Worm (Caenorhabditis elegans) whole organism, L3 larva: ENCODE measurements around the gene T16A1.4.
A peak's percentile ranks its signal among the peaks of the same experiment; 100 is the strongest.

Experiments
- ZK546.5 ChIP-seq: sonication (generic microtip); optimal IDR thresholded peaks from 2 replicates; lab custom pipeline; 2017; ENCODE audit warnings: missing biosample characterization, missing genetic modification characterization
- aly-2 ChIP-seq: fragments of 150-350 bp; optimal IDR thresholded peaks from 2 replicates; lab custom pipeline; 2014; ENCODE audit warnings: missing biosample characterization, missing genetic modification characterization
- ama-1 ChIP-seq: fragments of 150-350 bp; optimal IDR thresholded peaks from 2 replicates; lab custom pipeline; 2018
- ceh-16 ChIP-seq: sonication (generic microtip); optimal IDR thresholded peaks from 2 replicates; lab custom pipeline; 2017; ENCODE audit warnings: missing biosample characterization, missing genetic modification characterization
- ceh-28 ChIP-seq: fragments of 150-350 bp; optimal IDR thresholded peaks from 2 replicates; lab custom pipeline; 2014; ENCODE audit warnings: missing biosample characterization, missing genetic modification reagents, missing genetic modification characterization
- daf-12 ChIP-seq: fragments of 150-350 bp; optimal IDR thresholded peaks from 2 replicates; lab custom pipeline; 2014; ENCODE audit warnings: missing biosample characterization, missing genetic modification reagents, missing genetic modification characterization
- egl-27 ChIP-seq: sonication (generic microtip); optimal IDR thresholded peaks from 4 replicates; lab custom pipeline; 2017; ENCODE audit warnings: missing biosample characterization, missing genetic modification reagents, missing genetic modification characterization
- egl-5 ChIP-seq: fragments of 150-350 bp; optimal IDR thresholded peaks from 2 replicates; lab custom pipeline; 2017; ENCODE audit warnings: missing biosample characterization, missing genetic modification reagents, missing genetic modification characterization, inconsistent platforms
- elt-1 ChIP-seq: fragments of 150-350 bp; optimal IDR thresholded peaks from 2 replicates; lab custom pipeline; 2014; ENCODE audit warnings: missing biosample characterization, missing genetic modification characterization
- elt-2 ChIP-seq: sonication (generic microtip); optimal IDR thresholded peaks from 2 replicates; lab custom pipeline; 2016; ENCODE audit warnings: missing genetic modification reagents, mild to moderate bottlenecking, missing genetic modification characterization, missing compliant biosample characterization
- eor-1 ChIP-seq, 2 experiments: fragments of 150-350 bp; optimal IDR thresholded peaks; 2 replicates each; lab custom pipeline; 2014 to 2018; ENCODE audit warnings: missing biosample characterization in 2 of 2, missing genetic modification characterization in 2 of 2
- fkh-10 ChIP-seq: sonication (generic microtip); optimal IDR thresholded peaks from 2 replicates; lab custom pipeline; 2017; ENCODE audit warnings: missing biosample characterization, missing genetic modification reagents, missing genetic modification characterization
- fkh-2 ChIP-seq: fragments of 150-350 bp; optimal IDR thresholded peaks from 2 replicates; lab custom pipeline; 2014; ENCODE audit warnings: missing biosample characterization, missing genetic modification reagents, missing genetic modification characterization
- fos-1 ChIP-seq: fragments of 150-350 bp; optimal IDR thresholded peaks from 2 replicates; lab custom pipeline; 2014; ENCODE audit warnings: missing biosample characterization, missing genetic modification characterization
- hmg-11 ChIP-seq: sonication (generic microtip); optimal IDR thresholded peaks from 2 replicates; lab custom pipeline; 2016; ENCODE audit warnings: missing genetic modification characterization, missing compliant biosample characterization
- jun-1 ChIP-seq: fragments of 150-350 bp; optimal IDR thresholded peaks from 2 replicates; lab custom pipeline; 2014; ENCODE audit warnings: missing biosample characterization, missing genetic modification reagents, missing genetic modification characterization
- lin-39 ChIP-seq: fragments of 150-350 bp; optimal IDR thresholded peaks from 2 replicates; lab custom pipeline; 2018; ENCODE audit warnings: missing biosample characterization, missing genetic modification reagents, missing genetic modification characterization
- lsy-12 ChIP-seq: sonication (generic microtip); optimal IDR thresholded peaks from 2 replicates; lab custom pipeline; 2016; ENCODE audit warnings: mild to moderate bottlenecking, missing genetic modification characterization, missing compliant biosample characterization
- mdl-1 ChIP-seq: fragments of 150-350 bp; optimal IDR thresholded peaks from 2 replicates; lab custom pipeline; 2014; ENCODE audit warnings: missing biosample characterization, missing genetic modification characterization
- nfya-1 ChIP-seq: sonication (generic microtip); optimal IDR thresholded peaks from 2 replicates; lab custom pipeline; 2017; ENCODE audit warnings: missing genetic modification characterization, mild to moderate bottlenecking, missing compliant biosample characterization, antibody characterized with exemption, moderate library complexity; ENCODE audit not compliant: insufficient read depth
- nhr-23 ChIP-seq: fragments of 150-350 bp; optimal IDR thresholded peaks from 2 replicates; lab custom pipeline; 2014; ENCODE audit warnings: missing biosample characterization, missing genetic modification reagents, missing genetic modification characterization
- nhr-237 ChIP-seq: fragments of 150-350 bp; optimal IDR thresholded peaks from 2 replicates; lab custom pipeline; 2014; ENCODE audit warnings: missing biosample characterization, missing genetic modification characterization
- nhr-25 ChIP-seq: sonication (generic microtip); optimal IDR thresholded peaks from 2 replicates; lab custom pipeline; 2017; ENCODE audit warnings: missing biosample characterization, missing genetic modification characterization
- nhr-28 ChIP-seq: fragments of 150-350 bp; optimal IDR thresholded peaks from 2 replicates; lab custom pipeline; 2014; ENCODE audit warnings: missing biosample characterization, missing genetic modification characterization
- nhr-43 ChIP-seq: sonication (generic microtip); optimal IDR thresholded peaks from 2 replicates; lab custom pipeline; 2016; ENCODE audit warnings: mild to moderate bottlenecking, missing genetic modification characterization, missing compliant biosample characterization; ENCODE audit not compliant: poor library complexity, severe bottlenecking
- nhr-76 ChIP-seq: fragments of 150-350 bp; sonication (generic microtip); optimal IDR thresholded peaks from 5 replicates; lab custom pipeline; 2014; ENCODE audit warnings: missing biosample characterization, missing genetic modification characterization
- pha-4 ChIP-seq: fragments of 150-350 bp; optimal IDR thresholded peaks from 2 replicates; lab custom pipeline; 2014; ENCODE audit warnings: missing biosample characterization, missing genetic modification reagents, missing genetic modification characterization
- pqm-1 ChIP-seq: fragments of 150-350 bp; optimal IDR thresholded peaks from 2 replicates; lab custom pipeline; 2017; ENCODE audit warnings: missing biosample characterization, missing genetic modification characterization, inconsistent platforms
- sea-2 ChIP-seq: fragments of 150-350 bp; sonication (generic microtip); optimal IDR thresholded peaks from 4 replicates; lab custom pipeline; 2014; ENCODE audit warnings: missing biosample characterization, missing genetic modification reagents, missing genetic modification characterization
- skn-1 ChIP-seq: fragments of 150-350 bp; optimal IDR thresholded peaks from 2 replicates; lab custom pipeline; 2014; ENCODE audit warnings: missing biosample characterization, missing genetic modification characterization
- snpc-4 ChIP-seq: fragments of 150-350 bp; optimal IDR thresholded peaks from 2 replicates; lab custom pipeline; 2014; ENCODE audit warnings: missing biosample characterization, missing genetic modification characterization
- unc-39 ChIP-seq: sonication (generic microtip); optimal IDR thresholded peaks from 4 replicates; lab custom pipeline; 2017; ENCODE audit warnings: missing biosample characterization, missing genetic modification characterization
- unc-62 ChIP-seq: fragments of 150-350 bp; sonication (generic microtip); optimal IDR thresholded peaks from 4 replicates; lab custom pipeline; 2014; ENCODE audit warnings: missing biosample characterization, missing genetic modification reagents, missing genetic modification characterization
- zag-1 ChIP-seq: fragments of 150-350 bp; optimal IDR thresholded peaks from 2 replicates; lab custom pipeline; 2014; ENCODE audit warnings: missing biosample characterization, missing genetic modification characterization
- ztf-11 ChIP-seq: fragments of 150-350 bp; optimal IDR thresholded peaks from 2 replicates; lab custom pipeline; 2014; ENCODE audit warnings: missing biosample characterization, missing genetic modification characterization
- ztf-4 ChIP-seq: fragments of 150-350 bp; optimal IDR thresholded peaks from 2 replicates; lab custom pipeline; 2014; ENCODE audit warnings: missing biosample characterization, missing genetic modification characterization

Gene T16A1.4

ce11 chrII:2094924-2095650, 13.7 kb downstream of the T16A1.4 start, which contains the start of gene T16A1.2:
Gene T16A1.2 (plus strand): TSS chrII:2095600.
- no peak for TF ChIP-seq lin-39 (tag; lab: Kevin White, UChicago)
- TF ChIP-seq unc-62 = no peak
- no peak for TF ChIP-seq jun-1
- no peak for TF ChIP-seq ztf-11 (tag; lab: Kevin White, UChicago)
- no peak for TF ChIP-seq pqm-1 (tag; lab: Kevin White, UChicago)
- no peak for TF ChIP-seq snpc-4 (tag; lab: Kevin White, UChicago)

DNA sequence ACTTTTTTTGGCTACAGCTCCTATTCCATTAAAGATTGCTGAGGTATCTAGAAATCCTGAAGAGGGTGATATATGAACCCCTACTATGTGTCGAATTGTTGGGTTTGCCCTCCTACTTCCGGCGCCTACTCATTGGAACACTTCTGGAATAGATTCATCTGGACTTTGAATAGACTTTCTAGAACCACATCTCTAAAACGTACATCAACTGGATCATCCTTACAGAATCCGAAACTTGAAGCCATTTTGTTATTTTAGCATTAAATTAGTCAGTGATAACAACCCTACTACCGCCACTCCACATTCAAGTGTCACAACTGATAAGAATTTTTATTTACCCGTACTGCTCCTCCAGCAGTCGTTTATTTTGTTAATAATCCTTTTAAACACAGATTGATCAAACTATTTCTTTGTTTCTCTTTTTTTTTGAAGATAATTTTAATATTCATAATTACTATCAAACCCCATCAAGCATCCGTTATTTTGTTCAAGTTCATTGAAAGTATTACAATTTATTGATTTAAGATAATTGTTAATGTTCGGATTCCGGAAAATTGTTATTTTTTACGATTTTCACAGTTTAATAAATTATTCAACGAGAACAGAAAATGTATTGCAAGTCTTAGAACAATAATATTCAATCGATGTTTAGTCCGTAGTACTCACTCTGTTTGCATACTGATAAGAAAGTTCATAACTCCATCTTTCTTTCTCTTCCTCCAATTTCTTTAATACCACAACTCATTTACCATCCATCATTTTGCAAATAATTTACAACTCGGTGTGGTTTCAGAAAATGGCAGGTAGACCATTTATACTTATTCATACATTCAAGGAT, 18.0 kb downstream of the T16A1.4 start, which contains the start of gene math-42:
Gene math-42 (plus strand): TSS at position 788 of the 838 bp plus-strand sequence.
- TF ChIP-seq nhr-28 (tag; lab: Kevin White, UChicago) = no peak
- peak; percentile 60 for TF ChIP-seq elt-2 (tag; lab: Kevin White, UChicago)

ce11 chrII:2108295-2108694, 26.9 kb downstream of the T16A1.4 start, which contains the start of gene R52.4:
Gene R52.4 (minus strand): TSS chrII:2108395.
- TF ChIP-seq skn-1 (tag; lab: Kevin White, UChicago) = no peak
- TF ChIP-seq nfya-1 (tag; lab: Kevin White, UChicago) = no peak
- TF ChIP-seq elt-1 (tag; lab: Kevin White, UChicago) = no peak
- TF ChIP-seq snpc-4 (tag; lab: Kevin White, UChicago) = no peak
- TF ChIP-seq ama-1 (lab: Kevin White, UChicago) = no peak
- no peak for TF ChIP-seq ceh-16 (tag; lab: Kevin White, UChicago)
- TF ChIP-seq egl-5 (tag; lab: Kevin White, UChicago) = no peak

ce11 chrII:2109943-2110342, 28.6 kb downstream of the T16A1.4 start, which contains the start of gene R52.5:
Gene R52.5 (minus strand): TSS chrII:2110043.
- TF ChIP-seq nhr-237 = no peak
- TF ChIP-seq pha-4 (tag; lab: Kevin White, UChicago) = no peak

DNA sequence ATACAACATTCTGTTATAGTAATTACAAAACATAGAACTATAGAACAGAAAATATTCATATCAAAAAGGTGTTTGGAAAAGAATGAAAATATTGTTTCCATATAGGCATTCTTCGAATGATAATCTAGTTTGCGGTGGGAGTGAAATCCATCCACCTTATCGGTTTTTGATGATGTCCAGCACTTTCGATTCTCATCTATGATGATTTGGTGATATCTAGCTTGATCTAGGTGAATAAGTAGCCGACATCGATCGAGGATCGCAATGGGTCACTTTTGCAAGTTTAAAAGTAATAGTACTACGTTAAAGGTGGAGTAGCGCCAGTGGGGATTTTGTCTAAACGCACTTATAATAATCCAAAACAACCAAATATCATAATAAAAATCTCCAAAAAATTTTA, 31.6 kb downstream of the T16A1.4 start, which contains the start of gene R52.6:
Gene R52.6 (minus strand): TSS at position 101 of the 400 bp plus-strand sequence.
- TF ChIP-seq skn-1 (tag; lab: Kevin White, UChicago) (no peak), sea-2 (GFP tag; lab: Kevin White, UChicago) (no peak), mdl-1 (tag; lab: Kevin White, UChicago) (no peak), nhr-28 (tag; lab: Kevin White, UChicago) (no peak), nfya-1 (tag; lab: Kevin White, UChicago) (no peak), egl-27 (tag; lab: Kevin White, UChicago) (no peak), unc-39 (tag; lab: Kevin White, UChicago) (no peak), zag-1 (tag; lab: Kevin White, UChicago) (no peak), ztf-4 (no peak), jun-1 (no peak), fkh-2 (tag; lab: Kevin White, UChicago) (no peak), fkh-10 (GFP tag; lab: Kevin White, UChicago) (no peak), daf-12 (tag; lab: Kevin White, UChicago) (no peak), nhr-43 (tag; lab: Kevin White, UChicago) (no peak), eor-1 (tag; optimal IDR thresholded peaks at IDR 0.05; lab: Kevin White, UChicago) (no peak), ceh-28 (no peak), ZK546.5 (tag; lab: Kevin White, UChicago) (no peak)

ce11 chrII:2114488-2114887, 33.1 kb downstream of the T16A1.4 start:
- no peak for TF ChIP-seq egl-27 (tag; lab: Kevin White, UChicago)
- no peak for TF ChIP-seq mdl-1 (tag; lab: Kevin White, UChicago)
- no peak for TF ChIP-seq sea-2 (GFP tag; lab: Kevin White, UChicago)
- no peak for TF ChIP-seq ZK546.5 (tag; lab: Kevin White, UChicago)
- TF ChIP-seq aly-2 (tag; lab: Kevin White, UChicago) = no peak
- TF ChIP-seq nhr-25 = no peak
- TF ChIP-seq jun-1 = no peak
- TF ChIP-seq lsy-12 (tag; lab: Kevin White, UChicago) = no peak
- no peak for TF ChIP-seq lin-39 (tag; lab: Kevin White, UChicago)
- TF ChIP-seq fos-1 = no peak
- TF ChIP-seq nhr-23 = no peak
- TF ChIP-seq unc-39 (tag; lab: Kevin White, UChicago) = no peak
- no peak for TF ChIP-seq nhr-76
- no peak for TF ChIP-seq elt-1 (tag; lab: Kevin White, UChicago)
- no peak for TF ChIP-seq hmg-11
